Worm (Caenorhabditis elegans) whole organism, dauer: ENCODE data around the gene gln-6.

Experiments used
- unc-62 ChIP-seq: sonication (generic microtip); optimal IDR thresholded peaks from 2 replicates; lab custom pipeline; 2017; ENCODE audit warnings: missing biosample characterization, missing genetic modification reagents, missing genetic modification characterization

Gene gln-6

DNA sequence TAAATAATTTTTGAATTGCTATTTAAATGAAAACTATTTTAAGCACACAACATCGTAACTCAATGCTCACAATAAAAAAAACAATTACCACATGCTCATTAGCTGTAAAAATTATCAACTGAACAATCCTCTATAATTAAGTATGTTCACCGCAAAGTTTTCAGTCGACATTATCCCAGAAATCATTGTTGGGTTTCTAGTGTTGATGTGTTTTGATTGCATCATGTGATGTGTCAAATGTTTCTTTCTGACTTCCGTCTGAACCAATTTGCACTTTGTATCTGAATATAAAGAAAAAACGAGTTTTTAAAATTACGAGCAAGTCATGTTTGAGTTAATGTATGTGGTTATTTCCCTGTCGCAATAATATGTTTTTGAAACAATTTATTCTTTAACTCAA lies 22.9 kb downstream of the gln-6 start:
- TF ChIP-seq unc-62 (GFP tag; lab: Kevin White, UChicago): no peak

DNA sequence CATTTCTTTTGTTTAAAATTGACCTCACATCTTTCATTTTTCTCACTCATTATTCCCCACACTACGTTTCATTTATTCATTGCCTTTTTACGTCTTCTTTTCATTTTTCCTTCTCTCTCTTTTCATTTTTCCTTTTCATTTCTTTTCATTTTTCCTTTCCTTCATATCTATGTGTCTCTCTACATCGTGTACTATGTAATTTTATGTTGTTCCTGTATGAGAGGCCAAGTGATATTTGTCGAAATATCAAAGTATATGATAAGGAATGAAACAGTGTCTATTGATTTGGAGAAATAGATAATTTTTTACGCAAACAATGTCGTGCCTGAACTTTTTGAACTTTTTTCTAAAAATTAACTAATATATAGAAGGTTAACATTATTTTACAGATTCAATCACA lies 24.2 kb downstream of the gln-6 start:
- no peak for TF ChIP-seq unc-62 (GFP tag; lab: Kevin White, UChicago)

ce11 chrIV:9714264-9714663 lies 26.4 kb downstream of the gln-6 start:
- TF ChIP-seq unc-62 (GFP tag; lab: Kevin White, UChicago): no peak

DNA sequence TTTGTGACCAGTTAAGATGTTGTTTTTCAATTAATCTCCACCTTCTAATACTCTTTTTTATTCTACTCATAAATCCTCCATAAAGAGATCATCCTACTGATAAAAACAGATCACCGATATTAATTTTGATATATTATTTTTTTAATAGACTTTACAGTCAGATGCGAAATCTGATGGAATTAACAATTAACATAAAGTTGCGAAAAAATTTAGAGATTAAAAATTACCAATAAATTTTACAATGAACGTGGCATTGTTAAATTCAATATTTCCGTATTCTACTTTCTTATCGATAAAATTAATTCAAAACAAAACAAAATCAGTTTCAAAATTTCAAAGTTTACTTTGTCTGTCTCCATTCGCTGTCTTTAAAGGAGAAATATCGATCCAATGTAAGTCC lies 27.9 kb downstream of the gln-6 start, which contains the start of gene K01H12.4:
Gene K01H12.4, plus strand, starts transcription at position 301 of the 400 bp plus-strand sequence.
- no peak for TF ChIP-seq unc-62 (GFP tag; lab: Kevin White, UChicago)

DNA sequence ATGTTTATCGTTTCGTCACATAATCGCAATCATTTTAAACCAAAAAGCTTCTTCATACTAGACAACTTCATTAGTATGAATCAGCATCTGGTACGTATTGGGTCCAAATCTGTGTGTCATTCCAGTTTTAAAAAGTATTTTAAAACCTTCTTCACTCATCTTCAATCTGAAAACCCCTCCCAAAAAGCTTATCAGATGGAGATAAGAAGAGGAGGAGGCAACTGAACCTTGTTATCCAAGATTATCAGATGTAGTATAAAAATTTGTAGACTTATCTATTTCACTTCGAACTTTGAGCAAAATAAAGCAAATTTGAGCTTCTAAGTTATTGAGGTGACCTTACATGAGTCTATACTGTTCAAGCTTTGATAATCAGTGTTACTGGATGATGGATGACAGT lies 30.8 kb downstream of the gln-6 start, which contains the start of gene nhr-38:
Gene nhr-38, plus strand, starts transcription at position 301 of the 400 bp plus-strand sequence.
- no peak for TF ChIP-seq unc-62 (GFP tag; lab: Kevin White, UChicago)

DNA sequence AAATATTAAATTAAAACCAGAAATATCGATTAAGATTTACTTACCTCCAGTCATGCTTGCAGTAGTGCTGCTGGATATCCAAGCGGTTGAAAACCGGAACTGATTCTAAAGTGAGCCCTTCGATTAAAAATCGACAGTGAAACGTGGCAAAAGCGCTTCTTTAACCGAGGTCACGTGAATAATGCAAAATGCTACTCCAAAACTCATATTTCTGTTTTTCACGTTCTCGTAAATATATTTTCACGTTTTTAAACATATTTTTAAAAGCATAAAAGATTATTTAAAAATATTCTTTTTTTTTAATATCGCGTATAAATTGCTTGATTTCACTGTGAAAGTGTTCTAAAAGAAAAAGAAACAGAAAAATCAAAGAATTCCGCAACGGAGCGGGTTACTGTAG lies 31.5 kb downstream of the gln-6 start, which contains the start of gene ant-1.3:
Gene ant-1.3, minus strand, starts transcription at position 101 of the 400 bp plus-strand sequence.
- TF ChIP-seq unc-62 (GFP tag; lab: Kevin White, UChicago): no peak

ce11 chrIV:9706704-9707197 lies 34.0 kb downstream of the gln-6 start, which contains the start of the genes dcaf-1 and dph-3:
Gene dcaf-1, minus strand, starts transcription at chrIV:9706723.
Gene dph-3, plus strand, starts transcription at chrIV:9707147.
- TF ChIP-seq unc-62 (GFP tag; lab: Kevin White, UChicago): no peak

ce11 chrIV:9699062-9699461 lies 41.6 kb downstream of the gln-6 start:
- TF ChIP-seq unc-62 (GFP tag; lab: Kevin White, UChicago): no peak

ce11 chrIV:9697869-9698268 lies 42.8 kb downstream of the gln-6 start:
- TF ChIP-seq unc-62 (GFP tag; lab: Kevin White, UChicago): no peak

ce11 chrIV:9696513-9696912 lies 44.2 kb downstream of the gln-6 start:
- no peak for TF ChIP-seq unc-62 (GFP tag; lab: Kevin White, UChicago)

DNA sequence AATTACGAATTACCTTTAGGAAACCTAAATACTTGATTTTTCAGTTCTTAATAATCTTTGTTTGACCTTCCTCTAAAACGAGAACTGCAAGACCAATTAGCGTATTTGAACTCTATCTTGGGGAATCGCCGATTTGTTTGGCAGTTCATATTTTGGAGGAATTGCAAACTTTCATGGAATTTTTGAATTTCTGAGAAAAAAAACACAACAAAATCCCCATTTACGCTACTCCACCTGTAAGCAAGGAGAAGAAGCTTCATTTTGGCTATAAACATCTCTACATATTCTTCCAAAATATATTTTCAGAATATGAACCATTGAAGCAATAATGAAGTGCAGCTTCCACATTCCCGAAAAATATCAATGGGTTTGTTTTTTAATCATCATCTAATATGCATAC lies 47.8 kb downstream of the gln-6 start, which contains the start of gene twk-9:
Gene twk-9, plus strand, starts transcription at position 301 of the 400 bp plus-strand sequence.
- no peak for TF ChIP-seq unc-62 (GFP tag; lab: Kevin White, UChicago)

ce11 chrIV:9690644-9691043 lies 50.1 kb downstream of the gln-6 start, which contains the start of gene sdz-36:
Gene sdz-36, plus strand, starts transcription at chrIV:9690944.
- no peak for TF ChIP-seq unc-62 (GFP tag; lab: Kevin White, UChicago)
